Worm (Caenorhabditis elegans) whole organism, young adult: Measurements from ENCODE around the gene hsp-90.

ENCODE experiments used
- B0261.1 ChIP-seq: sonication (generic microtip); optimal IDR thresholded peaks from 2 replicates; lab custom pipeline; 2016; ENCODE audit warnings: mild to moderate bottlenecking, missing genetic modification characterization, moderate library complexity, missing compliant biosample characterization
- B0336.3 ChIP-seq: fragments of 200-800 bp; sonication (Bioruptor generic); IDR thresholded peaks from 2 replicates; pipeline ENCODE4 v1.3.6; 2022; ENCODE audit warnings: missing genetic modification characterization, missing compliant biosample characterization
- C17E4.6 ChIP-seq: fragments of 200-800 bp; sonication (Bioruptor generic); IDR thresholded peaks from 2 replicates; pipeline ENCODE4 v1.3.6; 2022; ENCODE audit warnings: missing genetic modification reagents, missing genetic modification characterization, missing compliant biosample characterization
- F49E8.2 ChIP-seq: sonication (generic microtip); optimal IDR thresholded peaks from 3 replicates; lab custom pipeline; 2017; ENCODE audit warnings: missing genetic modification characterization, mild to moderate bottlenecking, missing compliant biosample characterization, antibody characterized with exemption, moderate library complexity; ENCODE audit not compliant: insufficient read depth
- F55B11.4 ChIP-seq: sonication (generic microtip); optimal IDR thresholded peaks from 2 replicates; lab custom pipeline; 2016; ENCODE audit warnings: missing compliant biosample characterization, missing genetic modification characterization, borderline replicate concordance; ENCODE audit not compliant: insufficient read depth
- F57A8.1 ChIP-seq: fragments of 200-800 bp; sonication (Bioruptor generic); optimal IDR thresholded peaks from 2 replicates; lab custom pipeline; 2018; ENCODE audit warnings: mild to moderate bottlenecking, missing genetic modification characterization, moderate library complexity, missing compliant biosample characterization
- K11D2.4 ChIP-seq: fragments of 200-800 bp; sonication (Bioruptor generic); IDR thresholded peaks from 2 replicates; pipeline ENCODE4 v1.3.6; 2022; ENCODE audit warnings: missing genetic modification reagents, missing genetic modification characterization, missing compliant biosample characterization
- T26A5.8 ChIP-seq: sonication (generic microtip); optimal IDR thresholded peaks from 2 replicates; lab custom pipeline; 2016; ENCODE audit warnings: missing genetic modification characterization, missing compliant biosample characterization
- Y53F4B.3 ChIP-seq: fragments of 200-800 bp; sonication (Bioruptor generic); IDR thresholded peaks from 2 replicates; pipeline ENCODE4 v1.3.6; 2022; ENCODE audit warnings: missing genetic modification reagents, missing genetic modification characterization, missing compliant biosample characterization
- ZK185.1 ChIP-seq: sonication (generic microtip); optimal IDR thresholded peaks from 2 replicates; lab custom pipeline; 2016; ENCODE audit warnings: mild to moderate bottlenecking, missing genetic modification characterization, missing compliant biosample characterization; ENCODE audit not compliant: poor library complexity, severe bottlenecking
- aptf-3 ChIP-seq: fragments of 200-800 bp; sonication (Bioruptor generic); IDR thresholded peaks from 2 replicates; pipeline ENCODE4 v1.3.6; 2022; ENCODE audit warnings: missing genetic modification characterization, missing compliant biosample characterization
- cebp-1 ChIP-seq, 2 experiments: fragments of 200-800 bp in 1 of 2; sonication (Bioruptor generic) in 1 of 2; sonication (generic microtip) in 1 of 2; IDR thresholded peaks in 1 of 2; optimal IDR thresholded peaks in 1 of 2; 2 replicates each; pipeline versions ENCODE4 v1.3.6 to Lab custom; 2017 to 2022; ENCODE audit warnings: missing compliant biosample characterization in 2 of 2, missing genetic modification characterization in 2 of 2, mild to moderate bottlenecking in 1 of 2, missing genetic modification reagents in 1 of 2, moderate library complexity in 1 of 2
- ceh-100 ChIP-seq: fragments of 200-800 bp; sonication (Bioruptor generic); IDR thresholded peaks from 2 replicates; pipeline ENCODE4 v1.3.6; 2022; ENCODE audit warnings: missing genetic modification reagents, missing genetic modification characterization, missing compliant biosample characterization
- ceh-40 ChIP-seq: fragments of 200-800 bp; sonication (Bioruptor generic); IDR thresholded peaks from 2 replicates; pipeline ENCODE4 v1.3.6; 2022; ENCODE audit warnings: missing genetic modification characterization, missing compliant biosample characterization
- ceh-58 ChIP-seq: fragments of 200-800 bp; sonication (Bioruptor generic); IDR thresholded peaks from 2 replicates; pipeline ENCODE4 v1.3.6; 2022; ENCODE audit warnings: missing genetic modification characterization, missing compliant biosample characterization
- die-1 ChIP-seq: sonication (generic microtip); optimal IDR thresholded peaks from 2 replicates; lab custom pipeline; 2016; ENCODE audit warnings: missing genotype, mild to moderate bottlenecking, missing genetic modification characterization, missing compliant biosample characterization
- dox-1 ChIP-seq: fragments of 200-800 bp; sonication (Bioruptor generic); IDR thresholded peaks from 2 replicates; pipeline ENCODE4 v1.3.6; 2022; ENCODE audit warnings: missing genetic modification reagents, missing genetic modification characterization, missing compliant biosample characterization
- dpff-1 ChIP-seq: sonication (generic microtip); optimal IDR thresholded peaks from 2 replicates; lab custom pipeline; 2017; ENCODE audit warnings: mild to moderate bottlenecking, missing genetic modification characterization, missing compliant biosample characterization
- dpl-1 ChIP-seq: fragments of 150-350 bp; optimal IDR thresholded peaks from 2 replicates; lab custom pipeline; 2014; ENCODE audit warnings: missing biosample characterization, missing genetic modification reagents, missing genetic modification characterization
- egrh-3 ChIP-seq: fragments of 200-800 bp; sonication (Bioruptor generic); IDR thresholded peaks from 2 replicates; pipeline ENCODE4 v1.3.6; 2022; ENCODE audit warnings: missing genetic modification reagents, missing genetic modification characterization, missing compliant biosample characterization
- ets-4 ChIP-seq: fragments of 200-800 bp; sonication (Bioruptor generic); optimal IDR thresholded peaks from 2 replicates; lab custom pipeline; 2018; ENCODE audit warnings: mild to moderate bottlenecking, missing genetic modification characterization, missing compliant biosample characterization
- fkh-3 ChIP-seq: sonication (generic microtip); optimal IDR thresholded peaks from 2 replicates; lab custom pipeline; 2016; ENCODE audit warnings: mild to moderate bottlenecking, missing genetic modification characterization, missing compliant biosample characterization
- gei-17 ChIP-seq: fragments of 200-800 bp; sonication (Bioruptor generic); optimal IDR thresholded peaks from 2 replicates; lab custom pipeline; 2018; ENCODE audit warnings: mild to moderate bottlenecking, missing genetic modification characterization, missing compliant biosample characterization
- hlh-12 ChIP-seq: sonication (generic microtip); optimal IDR thresholded peaks from 2 replicates; lab custom pipeline; 2016; ENCODE audit warnings: missing genetic modification characterization, missing compliant biosample characterization
- hmg-20 ChIP-seq: fragments of 200-800 bp; sonication (Bioruptor generic); IDR thresholded peaks from 2 replicates; pipeline ENCODE4 v1.3.6; 2022; ENCODE audit warnings: missing genetic modification reagents, missing genetic modification characterization, missing compliant biosample characterization
- hrde-1 ChIP-seq: sonication (generic microtip); optimal IDR thresholded peaks from 2 replicates; lab custom pipeline; 2016; ENCODE audit warnings: missing genetic modification characterization, mild to moderate bottlenecking, missing compliant biosample characterization, moderate library complexity, missing genotype, missing genetic modification reagents, borderline replicate concordance
- hsf-1 ChIP-seq: fragments of 200-800 bp; sonication (Bioruptor generic); IDR thresholded peaks from 2 replicates; pipeline ENCODE4 v1.3.6; 2022; ENCODE audit warnings: missing genetic modification reagents, missing genetic modification characterization, missing compliant biosample characterization
- lin-26 ChIP-seq: fragments of 200-800 bp; sonication (Bioruptor generic); IDR thresholded peaks from 2 replicates; pipeline ENCODE4 v1.3.6; 2022; ENCODE audit warnings: missing genetic modification reagents, missing genetic modification characterization, missing compliant biosample characterization
- lin-35 ChIP-seq, 3 experiments: fragments of 150-350 bp in 2 of 3; sonication (generic microtip) in 1 of 3; optimal IDR thresholded peaks; 2 replicates each; lab custom pipeline; 2014 to 2018; ENCODE audit warnings: missing biosample characterization in 3 of 3, missing genetic modification characterization in 3 of 3, missing genetic modification reagents in 3 of 3
- lir-1 ChIP-seq: fragments of 200-800 bp; sonication (Bioruptor generic); conservative IDR thresholded peaks from 2 replicates; pipeline ENCODE4 v1.3.6; 2022; ENCODE audit warnings: missing genetic modification reagents, missing genetic modification characterization, missing compliant biosample characterization
- madf-3 ChIP-seq: fragments of 200-800 bp; sonication (Bioruptor generic); IDR thresholded peaks from 2 replicates; pipeline ENCODE4 v1.3.6; 2022; ENCODE audit warnings: missing genetic modification reagents, missing genetic modification characterization, missing compliant biosample characterization
- madf-6 ChIP-seq: fragments of 200-800 bp; sonication (Bioruptor generic); IDR thresholded peaks from 2 replicates; pipeline ENCODE4 v1.3.6; 2022; ENCODE audit warnings: missing genetic modification reagents, missing genetic modification characterization, missing compliant biosample characterization
- mcd-1 ChIP-seq: fragments of 200-800 bp; sonication (Bioruptor generic); IDR thresholded peaks from 2 replicates; pipeline ENCODE4 v1.3.6; 2022; ENCODE audit warnings: missing genetic modification reagents, missing genetic modification characterization, missing compliant biosample characterization
- mel-28 ChIP-seq: sonication (generic microtip); optimal IDR thresholded peaks from 2 replicates; lab custom pipeline; 2016; ENCODE audit warnings: borderline replicate concordance, mild to moderate bottlenecking, missing genetic modification characterization, missing compliant biosample characterization
- nfya-2 ChIP-seq: fragments of 200-800 bp; sonication (Bioruptor generic); IDR thresholded peaks from 2 replicates; pipeline ENCODE4 v1.3.6; 2022; ENCODE audit warnings: missing genetic modification reagents, missing genetic modification characterization, missing compliant biosample characterization
- nhr-120 ChIP-seq: fragments of 200-800 bp; sonication (Bioruptor generic); IDR thresholded peaks from 2 replicates; pipeline ENCODE4 v1.3.6; 2022; ENCODE audit warnings: missing genetic modification characterization, missing compliant biosample characterization
- nhr-179 ChIP-seq: sonication (generic microtip); optimal IDR thresholded peaks from 2 replicates; lab custom pipeline; 2016; ENCODE audit warnings: mild to moderate bottlenecking, missing genetic modification characterization, missing compliant biosample characterization
- snpc-3.4 ChIP-seq: sonication (generic microtip); optimal IDR thresholded peaks from 2 replicates; lab custom pipeline; 2017; ENCODE audit warnings: missing genetic modification characterization, mild to moderate bottlenecking, missing compliant biosample characterization, antibody characterized with exemption, moderate library complexity, missing genotype, missing genetic modification reagents
- somi-1 ChIP-seq: fragments of 200-800 bp; sonication (Bioruptor generic); optimal IDR thresholded peaks from 2 replicates; lab custom pipeline; 2018; ENCODE audit warnings: mild to moderate bottlenecking, missing genetic modification characterization, missing compliant biosample characterization
- zfh-2 ChIP-seq: fragments of 200-800 bp; sonication (Bioruptor generic); conservative IDR thresholded peaks from 2 replicates; pipeline ENCODE4 v1.3.6; 2022; ENCODE audit warnings: missing genetic modification reagents, missing genetic modification characterization, missing compliant biosample characterization
- ztf-25 ChIP-seq: fragments of 200-800 bp; sonication (Bioruptor generic); IDR thresholded peaks from 2 replicates; pipeline ENCODE4 v1.3.6; 2022; ENCODE audit warnings: missing genetic modification reagents, missing genetic modification characterization, missing compliant biosample characterization
- ztf-26 ChIP-seq: sonication (generic microtip); optimal IDR thresholded peaks from 2 replicates; lab custom pipeline; 2017; ENCODE audit warnings: missing genetic modification characterization, missing compliant biosample characterization

Gene hsp-90

ce11 chrV:14685435-14686058 lies 829 bp downstream of the hsp-90 start, which contains the start of gene C47E8.4 (continued):
- TF ChIP-seq hlh-12 (no peak), lin-35 (GFP tag; optimal IDR thresholded peaks at IDR 0.05; lab: Kevin White, UChicago) (peak in 2 of 3 experiments; percentile 84 to 94), gei-17 (peak; percentile 69), ztf-26 (peak; percentile 94), Y53F4B.3 (GFP tag; lab: Robert Waterston, UW) (peak; percentile 48; the same call in 1 of the 2 replicates), K11D2.4 (GFP tag; lab: Robert Waterston, UW) (peak; percentile 94), T26A5.8 (tag; lab: Kevin White, UChicago) (no peak), ZK185.1 (tag; lab: Kevin White, UChicago) (peak; percentile 97), B0336.3 (GFP tag; lab: Robert Waterston, UW) (peak; percentile 90), snpc-3.4 (tag; lab: Kevin White, UChicago) (peak; percentile 95), die-1 (tag; lab: Kevin White, UChicago) (no peak), C17E4.6 (GFP tag; lab: Robert Waterston, UW) (peak; percentile 89), nfya-2 (GFP tag; lab: Robert Waterston, UW) (peak; percentile 99), dpff-1 (tag; lab: Kevin White, UChicago) (peak; percentile 46), aptf-3 (GFP tag; lab: Robert Waterston, UW) (peak; percentile 75; the same call in 1 of the 2 replicates), nhr-179 (tag; lab: Kevin White, UChicago) (no peak), nhr-120 (GFP tag; lab: Robert Waterston, UW) (0 out of 2 replicates have a peak, but pooled peaks have one; percentile 79), F55B11.4 (no peak), ceh-100 (peak; percentile 86), somi-1 (GFP tag; lab: Kevin White, UChicago) (peak; percentile 90), ets-4 (GFP tag; lab: Kevin White, UChicago) (no peak)

- peak; percentile 48; the same call in 1 of the 2 replicates for TF ChIP-seq hsf-1 (GFP tag; lab: Robert Waterston, UW)
- no peak for TF ChIP-seq B0261.1
- no peak for TF ChIP-seq ceh-58 (GFP tag; lab: Robert Waterston, UW)
- TF ChIP-seq ZK185.1 (tag; lab: Kevin White, UChicago), result no peak
- no peak for TF ChIP-seq ets-4 (GFP tag; lab: Kevin White, UChicago)
- no peak for TF ChIP-seq F55B11.4
- no peak; the same call in 1 of the 2 replicates for TF ChIP-seq ztf-25 (GFP tag; lab: Robert Waterston, UW)
- TF ChIP-seq dox-1 (GFP tag; lab: Robert Waterston, UW), result peak; percentile 67
- TF ChIP-seq lir-1 (GFP tag; lab: Robert Waterston, UW), result no peak
- TF ChIP-seq dpl-1 (GFP tag; lab: Kevin White, UChicago), result peak; percentile 5
- no peak for TF ChIP-seq hrde-1 (tag; lab: Kevin White, UChicago)
- TF ChIP-seq cebp-1 (GFP tag; IDR thresholded peaks at IDR 0.05; lab: Robert Waterston, UW), result no peak
- TF ChIP-seq cebp-1 (tag; optimal IDR thresholded peaks at IDR 0.05; lab: Kevin White, UChicago), result no peak
- no peak for TF ChIP-seq Y53F4B.3 (GFP tag; lab: Robert Waterston, UW)
- TF ChIP-seq F49E8.2 (tag; lab: Kevin White, UChicago), result no peak
- TF ChIP-seq C17E4.6 (GFP tag; lab: Robert Waterston, UW), result no peak
- TF ChIP-seq mcd-1 (GFP tag; lab: Robert Waterston, UW), result peak; percentile 31; the same call in 1 of the 2 replicates
- TF ChIP-seq hmg-20 (GFP tag; lab: Robert Waterston, UW), result no peak; the same call in 1 of the 2 replicates
- no peak for TF ChIP-seq mel-28 (tag; lab: Kevin White, UChicago)
- no peak for TF ChIP-seq egrh-3 (GFP tag; lab: Robert Waterston, UW)
- 0 out of 2 replicates have a peak, but pooled peaks have one; percentile 0 for TF ChIP-seq madf-3 (GFP tag; lab: Robert Waterston, UW)
- TF ChIP-seq ceh-100, result no peak
- TF ChIP-seq ceh-40 (GFP tag; lab: Robert Waterston, UW), result no peak
- no peak for TF ChIP-seq fkh-3 (tag; lab: Kevin White, UChicago)
- peak; percentile 54 for TF ChIP-seq lin-26 (GFP tag; lab: Robert Waterston, UW)
- TF ChIP-seq F57A8.1, result peak; percentile 70
- peak; percentile 63; the same call in 1 of the 2 replicates for TF ChIP-seq zfh-2 (GFP tag; lab: Robert Waterston, UW)
- peak; percentile 19; the same call in 1 of the 2 replicates for TF ChIP-seq madf-6 (GFP tag; lab: Robert Waterston, UW)
- TF ChIP-seq nhr-179 (tag; lab: Kevin White, UChicago), result no peak
Measured at ce11 chrV:14686231-14687105, 1.8 kb downstream of the hsp-90 start.
